Worm (Caenorhabditis elegans): ENCODE results near the gene vit-1.

vit-1 gene

ce11 chrX:7781827-7782226 lies 54.1 kb downstream of the vit-1 start:
- TF ChIP-seq nhr-71 (tag; optimal IDR thresholded peaks at IDR 0.05) (no peak), nhr-237 (tag; optimal IDR thresholded peaks at IDR 0.05) (no peak), snu-23 (GFP tag; optimal IDR thresholded peaks at IDR 0.05) (no peak), hlh-17 (GFP tag; optimal IDR thresholded peaks at IDR 0.05; ENCODE audit: borderline replicate concordance) (no peak)

DNA sequence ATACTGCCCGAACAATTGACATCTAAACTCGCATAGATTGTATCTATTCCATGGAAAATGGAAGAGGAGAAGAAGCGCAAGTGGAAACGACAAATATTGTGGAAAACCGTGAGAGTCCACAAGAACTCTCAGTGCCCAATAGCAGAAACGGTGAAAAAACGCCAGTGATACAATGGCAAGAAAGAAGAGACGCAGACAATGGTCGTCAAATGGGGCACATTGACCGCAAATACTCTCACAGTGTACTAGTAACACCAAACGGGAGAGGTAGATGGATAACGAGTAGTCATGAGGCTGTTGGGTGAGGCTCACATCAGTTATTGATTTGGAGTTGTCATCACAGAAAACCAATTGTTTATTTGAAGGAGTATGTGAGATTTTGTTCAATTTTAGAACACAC lies 54.7 kb downstream of the vit-1 start, which contains the start of gene ZK154.4:
Gene ZK154.4, minus strand, starts transcription at position 27 of the 400 bp plus-strand sequence.
- TF ChIP-seq hpl-2 (GFP tag; optimal IDR thresholded peaks at IDR 0.05) = peak; percentile 4
- no peak for TF ChIP-seq fkh-4 (tag; optimal IDR thresholded peaks at IDR 0.05; ENCODE audit: borderline replicate concordance)
- peak; percentile 51 for TF ChIP-seq nhr-77 (tag; optimal IDR thresholded peaks at IDR 0.05)
- no peak for TF ChIP-seq irx-1 (tag; optimal IDR thresholded peaks at IDR 0.05)
- peak; percentile 23 for TF ChIP-seq nhr-85 (tag)
- peak; percentile 8 for TF ChIP-seq elt-2 (tag; optimal IDR thresholded peaks at IDR 0.05)
- peak; percentile 40 for TF ChIP-seq fkh-8 (tag; optimal IDR thresholded peaks at IDR 0.05)
- TF ChIP-seq fkh-10 (GFP tag; optimal IDR thresholded peaks at IDR 0.05) = no peak
- TF ChIP-seq elt-3 (tag; optimal IDR thresholded peaks at IDR 0.05) = no peak
- TF ChIP-seq C16A3.4 (tag; optimal IDR thresholded peaks at IDR 0.05) = peak; percentile 73
- no peak for TF ChIP-seq mab-9 (GFP tag; IDR thresholded peaks at IDR 0.05)
- TF ChIP-seq sptf-1 (tag; optimal IDR thresholded peaks at IDR 0.05) = no peak
- peak; percentile 52 to 74 for TF ChIP-seq lin-35 (GFP tag; optimal IDR thresholded peaks at IDR 0.05)
- TF ChIP-seq dpl-1 (GFP tag; optimal IDR thresholded peaks at IDR 0.05) = peak in 2 of 3 experiments; percentile 37 to 43
- no peak for TF ChIP-seq unc-30 (tag; optimal IDR thresholded peaks at IDR 0.05)
- no peak for TF ChIP-seq aly-2 (tag; optimal IDR thresholded peaks at IDR 0.05)
- TF ChIP-seq lin-39 (tag; optimal IDR thresholded peaks at IDR 0.05) = no peak
- TF ChIP-seq F16B12.6 (tag; optimal IDR thresholded peaks at IDR 0.05) = peak; percentile 91
- peak; percentile 48 for TF ChIP-seq unc-130 (tag; optimal IDR thresholded peaks at IDR 0.05)
- TF ChIP-seq ceh-82 (tag; optimal IDR thresholded peaks at IDR 0.05) = peak in 2 of 3 experiments; percentile 1 to 58
- TF ChIP-seq rnt-1 (tag; optimal IDR thresholded peaks at IDR 0.05) = peak; percentile 69
- TF ChIP-seq nhr-12 (tag; optimal IDR thresholded peaks at IDR 0.05) = no peak
- peak; percentile 75 for TF ChIP-seq lin-14 (GFP tag; optimal IDR thresholded peaks at IDR 0.05)
- no peak for TF ChIP-seq nhr-11 (tag; optimal IDR thresholded peaks at IDR 0.05)
- TF ChIP-seq unc-86 (tag; optimal IDR thresholded peaks at IDR 0.05) = peak; percentile 17
- peak; percentile 42 for TF ChIP-seq ztf-4 (tag; optimal IDR thresholded peaks at IDR 0.05)
- peak; percentile 75 for TF ChIP-seq mep-1 (tag; optimal IDR thresholded peaks at IDR 0.05)
- TF ChIP-seq mef-2 (tag; optimal IDR thresholded peaks at IDR 0.05) = peak; percentile 8
- no peak for TF ChIP-seq pag-3 (tag; optimal IDR thresholded peaks at IDR 0.05; ENCODE audit: borderline replicate concordance, insufficient read depth)
- no peak for TF ChIP-seq jun-1 (tag; optimal IDR thresholded peaks at IDR 0.05)
- TF ChIP-seq snu-23 (GFP tag; optimal IDR thresholded peaks at IDR 0.05) = peak; percentile 75
- no peak for TF ChIP-seq aha-1 (tag; optimal IDR thresholded peaks at IDR 0.05)
- TF ChIP-seq nhr-20 (tag; optimal IDR thresholded peaks at IDR 0.05) = peak; percentile 68
- no peak for TF ChIP-seq hlh-17 (GFP tag; optimal IDR thresholded peaks at IDR 0.05; ENCODE audit: borderline replicate concordance)
- TF ChIP-seq nhr-71 (tag; optimal IDR thresholded peaks at IDR 0.05) = peak; percentile 70
- no peak for TF ChIP-seq efl-3 (GFP tag; optimal IDR thresholded peaks at IDR 0.05)
- no peak for TF ChIP-seq ceh-63 (GFP tag; optimal IDR thresholded peaks at IDR 0.05)
- TF ChIP-seq ztf-11 (tag; optimal IDR thresholded peaks at IDR 0.05) = no peak
- TF ChIP-seq nhr-19 (GFP tag; conservative IDR thresholded peaks at IDR 0.05) = peak; percentile 43; the same call in 1 of the 2 replicates
- TF ChIP-seq ceh-90 (tag; optimal IDR thresholded peaks at IDR 0.05) = no peak
- peak in 1 of 2 experiments; percentile 56 for TF ChIP-seq mdl-1 (tag; optimal IDR thresholded peaks at IDR 0.05)
- peak; percentile 66 for TF ChIP-seq xbp-1 (tag; optimal IDR thresholded peaks at IDR 0.05)
- TF ChIP-seq tbx-2 (tag; optimal IDR thresholded peaks at IDR 0.05) = peak; percentile 55
- no peak for TF ChIP-seq sox-4 (tag; optimal IDR thresholded peaks at IDR 0.05)
- TF ChIP-seq ceh-8 (GFP tag; optimal IDR thresholded peaks at IDR 0.05) = no peak
- TF ChIP-seq sup-37 (GFP tag; optimal IDR thresholded peaks at IDR 0.05) = no peak
- TF ChIP-seq dsc-1 (tag; optimal IDR thresholded peaks at IDR 0.05) = peak; percentile 42
- no peak for TF ChIP-seq egl-13 (tag; optimal IDR thresholded peaks at IDR 0.05)
- TF ChIP-seq grh-1 (GFP tag; IDR thresholded peaks at IDR 0.05) = no peak
